Worm (Caenorhabditis elegans) whole organism, L2 larva: Measurements from ENCODE around the gene epg-9.

Source experiments
- lin-39 ChIP-seq: fragments of 150-350 bp; optimal IDR thresholded peaks from 2 replicates; lab custom pipeline; 2014; ENCODE audit warnings: missing biosample characterization, missing genetic modification reagents, missing genetic modification characterization
- ztf-1 ChIP-seq: fragments of 200-800 bp; sonication (Bioruptor generic); conservative IDR thresholded peaks from 2 replicates; pipeline ENCODE4 v1.3.6; 2022; ENCODE audit warnings: missing genetic modification characterization, missing compliant biosample characterization
- ztf-11 ChIP-seq: sonication (generic microtip); optimal IDR thresholded peaks from 2 replicates; lab custom pipeline; 2017; ENCODE audit warnings: missing biosample characterization, missing genetic modification characterization

- no peak for TF ChIP-seq lin-39 (tag; lab: Kevin White, UChicago)
- TF ChIP-seq ztf-1: no peak
- TF ChIP-seq ztf-11 (tag; lab: Kevin White, UChicago): no peak
Measured at ce11 chrIV:2656400-2657139, 55.6 kb downstream of the epg-9 start.
